Worm (Caenorhabditis elegans) whole organism, mixed stage, embryonic: ENCODE data around the gene pho-4.

Experiments
- elt-1 ChIP-seq: sonication (generic microtip); optimal IDR thresholded peaks from 2 replicates; lab custom pipeline; 2017; ENCODE audit warnings: missing genetic modification characterization, mild to moderate bottlenecking, missing compliant biosample characterization, antibody characterized with exemption, moderate library complexity, borderline replicate concordance; ENCODE audit not compliant: insufficient read depth
- nhr-237 ChIP-seq: fragments of 150-350 bp; optimal IDR thresholded peaks from 2 replicates; lab custom pipeline; 2014; ENCODE audit warnings: missing biosample characterization, missing genetic modification characterization

ce11 chrII:5282740-5283281 is 44.5 kb upstream of the pho-4 start:
- TF ChIP-seq nhr-237 (tag; lab: Kevin White, UChicago): no peak
- TF ChIP-seq elt-1 (tag; lab: Kevin White, UChicago): no peak
